Worm (Caenorhabditis elegans) whole organism, L2 larva: ENCODE results near the gene cex-1.

Experiments used
- R02D3.7 ChIP-seq: fragments of 150-350 bp; optimal IDR thresholded peaks from 2 replicates; lab custom pipeline; 2014; ENCODE audit warnings: missing biosample characterization, missing genetic modification characterization
- ama-1 ChIP-seq: fragments of 150-350 bp; optimal IDR thresholded peaks from 2 replicates; lab custom pipeline; 2018; ENCODE audit warnings: inconsistent platforms
- blmp-1 ChIP-seq: sonication (generic microtip); optimal IDR thresholded peaks from 2 replicates; lab custom pipeline; 2017; ENCODE audit warnings: missing genetic modification characterization, mild to moderate bottlenecking, missing compliant biosample characterization, antibody characterized with exemption, moderate library complexity; ENCODE audit not compliant: insufficient read depth
- ceh-82 ChIP-seq: fragments of 150-350 bp; optimal IDR thresholded peaks from 2 replicates; lab custom pipeline; 2014; ENCODE audit warnings: missing biosample characterization, missing genetic modification characterization
- fos-1 ChIP-seq: fragments of 150-350 bp; optimal IDR thresholded peaks from 2 replicates; lab custom pipeline; 2014; ENCODE audit warnings: missing biosample characterization, missing genetic modification characterization
- lin-39 ChIP-seq: fragments of 150-350 bp; optimal IDR thresholded peaks from 2 replicates; lab custom pipeline; 2014; ENCODE audit warnings: missing biosample characterization, missing genetic modification reagents, missing genetic modification characterization
- mdl-1 ChIP-seq, 2 experiments: fragments of 150-350 bp in 1 of 2; sonication (generic microtip) in 1 of 2; optimal IDR thresholded peaks; 2 replicates each; lab custom pipeline; 2017; ENCODE audit warnings: missing biosample characterization in 2 of 2, missing genetic modification characterization in 2 of 2
- nhr-12 ChIP-seq: fragments of 150-350 bp; optimal IDR thresholded peaks from 2 replicates; lab custom pipeline; 2014; ENCODE audit warnings: missing biosample characterization, missing genetic modification characterization
- nhr-77 ChIP-seq: fragments of 150-350 bp; optimal IDR thresholded peaks from 2 replicates; lab custom pipeline; 2014; ENCODE audit warnings: missing biosample characterization, missing genetic modification characterization
- sma-3 ChIP-seq: sonication (generic microtip); optimal IDR thresholded peaks from 2 replicates; lab custom pipeline; 2016; ENCODE audit warnings: missing genetic modification reagents, missing genetic modification characterization, missing compliant biosample characterization
- snpc-4 ChIP-seq: fragments of 150-350 bp; optimal IDR thresholded peaks from 2 replicates; lab custom pipeline; 2014; ENCODE audit warnings: missing biosample characterization, missing genetic modification characterization
- unc-39 ChIP-seq: fragments of 150-350 bp; optimal IDR thresholded peaks from 2 replicates; lab custom pipeline; 2014; ENCODE audit warnings: missing biosample characterization, missing genetic modification characterization
- unc-62 ChIP-seq: fragments of 150-350 bp; optimal IDR thresholded peaks from 2 replicates; lab custom pipeline; 2014; ENCODE audit warnings: missing biosample characterization, missing genetic modification reagents, missing genetic modification characterization
- ztf-4 ChIP-seq: fragments of 150-350 bp; optimal IDR thresholded peaks from 2 replicates; lab custom pipeline; 2014; ENCODE audit warnings: missing biosample characterization, missing genetic modification characterization

DNA sequence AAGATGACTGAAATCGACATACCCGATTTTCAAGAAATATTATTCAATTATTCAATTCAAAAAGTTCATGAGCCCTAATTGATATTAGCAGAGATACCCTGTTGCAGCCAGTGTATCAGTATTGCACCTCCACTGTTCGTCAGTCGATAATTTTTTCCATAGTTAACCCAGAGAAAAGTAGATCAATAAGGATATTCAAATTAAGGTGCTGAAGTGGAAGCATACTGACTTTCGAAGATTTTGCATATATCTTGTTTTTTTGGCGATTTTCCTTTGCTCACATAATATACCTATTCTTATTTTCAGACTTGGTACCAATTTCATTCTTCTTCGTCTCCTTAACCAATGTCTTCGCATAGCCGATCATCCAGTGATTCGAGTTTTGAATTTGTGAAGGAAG lies 28.6 kb upstream of the cex-1 start, which contains the start of gene EEED8.15:
- no peak for TF ChIP-seq nhr-12 (tag; lab: Kevin White, UChicago)
- no peak for TF ChIP-seq nhr-77 (tag; lab: Kevin White, UChicago)
- TF ChIP-seq sma-3 (GFP tag; lab: Kevin White, UChicago): no peak
- no peak for TF ChIP-seq mdl-1 (tag; optimal IDR thresholded peaks at IDR 0.05; lab: Kevin White, UChicago)
- TF ChIP-seq ztf-4 (tag; lab: Kevin White, UChicago): no peak
- no peak for TF ChIP-seq R02D3.7 (tag; lab: Kevin White, UChicago)
- TF ChIP-seq unc-62 (GFP tag; lab: Kevin White, UChicago): no peak
- TF ChIP-seq lin-39: no peak
- no peak for TF ChIP-seq blmp-1 (tag; lab: Kevin White, UChicago)
- no peak for TF ChIP-seq ama-1 (lab: Kevin White, UChicago)
- no peak for TF ChIP-seq fos-1
- no peak for TF ChIP-seq unc-39
- TF ChIP-seq ceh-82 (tag; lab: Kevin White, UChicago): no peak
- TF ChIP-seq snpc-4: no peak
